Worm (Caenorhabditis elegans): Measurements from ENCODE around the gene F46F2.3.

Gene F46F2.3

ce11 chrX:15274079-15274478 is 14.0 kb upstream of the F46F2.3 start:
- TF ChIP-seq blmp-1 (tag; optimal IDR thresholded peaks at IDR 0.05): peak; percentile 17
- peak; percentile 31 for TF ChIP-seq ham-2 (GFP tag; optimal IDR thresholded peaks at IDR 0.05)
- TF ChIP-seq nhr-237 (tag; optimal IDR thresholded peaks at IDR 0.05): peak; percentile 27
- TF ChIP-seq ces-1 (GFP tag; optimal IDR thresholded peaks at IDR 0.05): no peak
- no peak for TF ChIP-seq elt-1 (tag; optimal IDR thresholded peaks at IDR 0.05; ENCODE audit: borderline replicate concordance, insufficient read depth)
- TF ChIP-seq unc-39 (tag; optimal IDR thresholded peaks at IDR 0.05): no peak
- TF ChIP-seq zip-8 (tag; optimal IDR thresholded peaks at IDR 0.05): no peak
- TF ChIP-seq sem-2 (GFP tag; optimal IDR thresholded peaks at IDR 0.05): peak; percentile 15
- no peak for TF ChIP-seq lin-32 (GFP tag; optimal IDR thresholded peaks at IDR 0.05)
- TF ChIP-seq ceh-43 (GFP tag; optimal IDR thresholded peaks at IDR 0.05): no peak
- TF ChIP-seq sptf-1 (tag; optimal IDR thresholded peaks at IDR 0.05): no peak
- peak; percentile 5 for TF ChIP-seq drap-1 (GFP tag; optimal IDR thresholded peaks at IDR 0.05)
- TF ChIP-seq ztf-11 (tag; optimal IDR thresholded peaks at IDR 0.05): no peak
- no peak for TF ChIP-seq M03D4.4 (tag; optimal IDR thresholded peaks at IDR 0.05)
- TF ChIP-seq unc-120 (tag; optimal IDR thresholded peaks at IDR 0.05; ENCODE audit: poor library complexity, severe bottlenecking): peak; percentile 5

ce11 chrX:15272925-15273324 is 12.8 kb upstream of the F46F2.3 start:
- no peak for TF ChIP-seq unc-39 (tag; optimal IDR thresholded peaks at IDR 0.05)
- no peak for TF ChIP-seq cnd-1 (tag; optimal IDR thresholded peaks at IDR 0.05)
- TF ChIP-seq nhr-2 (tag; optimal IDR thresholded peaks at IDR 0.05): no peak
- TF ChIP-seq lsy-2 (tag; optimal IDR thresholded peaks at IDR 0.05): no peak
- TF ChIP-seq nhr-237 (tag; optimal IDR thresholded peaks at IDR 0.05): no peak
- TF ChIP-seq pha-4 (tag; optimal IDR thresholded peaks at IDR 0.05): no peak
- TF ChIP-seq blmp-1 (tag; optimal IDR thresholded peaks at IDR 0.05): no peak
- no peak for TF ChIP-seq nhr-28 (tag; optimal IDR thresholded peaks at IDR 0.05)
- no peak for TF ChIP-seq flh-1 (GFP tag; optimal IDR thresholded peaks at IDR 0.05)
- TF ChIP-seq mab-5 (tag; optimal IDR thresholded peaks at IDR 0.05): no peak
- TF ChIP-seq ceh-39 (tag; optimal IDR thresholded peaks at IDR 0.05): no peak

DNA sequence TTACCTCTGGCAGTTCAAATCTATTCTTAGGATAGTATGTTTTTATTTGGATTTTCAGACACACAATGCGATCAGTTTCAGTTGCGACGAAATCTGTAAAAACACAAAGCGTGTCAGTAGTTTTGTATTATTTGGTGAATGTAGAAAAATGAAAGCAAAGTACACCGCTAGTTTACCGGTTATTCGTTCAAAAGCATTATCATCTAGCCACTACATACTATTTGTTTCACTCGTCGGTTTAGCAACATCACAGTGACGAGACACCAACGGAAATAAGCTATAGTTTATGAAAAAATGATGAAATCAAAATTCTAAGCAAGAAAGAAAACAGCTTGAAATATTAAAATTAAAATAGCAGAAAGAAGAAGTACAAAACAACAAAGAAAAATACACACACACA is 10.6 kb upstream of the F46F2.3 start:
- TF ChIP-seq mls-2 (tag; optimal IDR thresholded peaks at IDR 0.05) (no peak), unc-39 (tag; optimal IDR thresholded peaks at IDR 0.05) (no peak), nhr-28 (tag; optimal IDR thresholded peaks at IDR 0.05) (no peak), nhr-76 (tag; optimal IDR thresholded peaks at IDR 0.05) (no peak), elt-1 (tag; optimal IDR thresholded peaks at IDR 0.05; ENCODE audit: borderline replicate concordance, insufficient read depth) (no peak), ceh-83 (GFP tag; optimal IDR thresholded peaks at IDR 0.05) (no peak)

ce11 chrX:15268461-15268860 is 8.4 kb upstream of the F46F2.3 start:
- TF ChIP-seq nhr-2 (tag; optimal IDR thresholded peaks at IDR 0.05) (no peak), lsy-2 (tag; optimal IDR thresholded peaks at IDR 0.05) (no peak), unc-39 (tag; optimal IDR thresholded peaks at IDR 0.05) (no peak), drap-1 (GFP tag; optimal IDR thresholded peaks at IDR 0.05) (no peak), cnd-1 (tag; optimal IDR thresholded peaks at IDR 0.05) (no peak), mep-1 (tag; optimal IDR thresholded peaks at IDR 0.05) (no peak), nhr-28 (tag; optimal IDR thresholded peaks at IDR 0.05) (no peak), ztf-11 (tag; optimal IDR thresholded peaks at IDR 0.05) (no peak), unc-120 (tag; optimal IDR thresholded peaks at IDR 0.05; ENCODE audit: poor library complexity, severe bottlenecking) (no peak), unc-62 (GFP tag; optimal IDR thresholded peaks at IDR 0.05) (no peak), mab-5 (tag; optimal IDR thresholded peaks at IDR 0.05) (no peak), ham-2 (GFP tag; optimal IDR thresholded peaks at IDR 0.05) (no peak), elt-1 (tag; optimal IDR thresholded peaks at IDR 0.05; ENCODE audit: borderline replicate concordance, insufficient read depth) (no peak), M03D4.4 (tag; optimal IDR thresholded peaks at IDR 0.05) (no peak), nhr-237 (tag; optimal IDR thresholded peaks at IDR 0.05) (no peak), hlh-1 (tag; optimal IDR thresholded peaks at IDR 0.05) (no peak), ceh-39 (tag; optimal IDR thresholded peaks at IDR 0.05) (no peak), sem-2 (GFP tag; optimal IDR thresholded peaks at IDR 0.05) (no peak)

DNA sequence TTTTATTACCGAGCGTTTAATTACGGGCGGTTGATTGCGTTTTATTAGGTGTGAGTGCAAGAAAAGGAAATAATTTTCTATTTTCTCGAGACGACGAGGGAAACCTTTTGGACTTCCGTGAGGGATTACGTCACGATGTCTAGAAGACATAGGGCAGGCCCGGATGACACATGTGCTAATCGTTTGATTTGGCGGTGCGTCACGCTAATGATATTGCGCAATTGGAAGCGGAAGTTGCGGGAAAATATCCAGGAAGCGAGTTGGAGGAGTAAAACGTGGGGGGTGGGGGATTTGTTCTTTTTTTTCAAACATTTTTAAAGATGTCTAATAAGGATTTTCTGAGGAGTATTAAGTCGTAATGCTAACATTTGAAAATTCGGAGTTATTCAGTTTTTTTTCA is 4.5 kb upstream of the F46F2.3 start:
- no peak for TF ChIP-seq flh-1 (GFP tag; optimal IDR thresholded peaks at IDR 0.05)
- no peak for TF ChIP-seq unc-120 (tag; optimal IDR thresholded peaks at IDR 0.05; ENCODE audit: poor library complexity, severe bottlenecking)
- no peak for TF ChIP-seq ceh-83 (GFP tag; optimal IDR thresholded peaks at IDR 0.05)
- TF ChIP-seq hlh-1 (tag; optimal IDR thresholded peaks at IDR 0.05): no peak
- TF ChIP-seq ztf-11 (tag; optimal IDR thresholded peaks at IDR 0.05): no peak
- TF ChIP-seq sem-2 (GFP tag; optimal IDR thresholded peaks at IDR 0.05): no peak
- no peak for TF ChIP-seq elt-3 (tag; optimal IDR thresholded peaks at IDR 0.05)
- TF ChIP-seq unc-62 (GFP tag; optimal IDR thresholded peaks at IDR 0.05): no peak
- TF ChIP-seq nhr-2 (tag; optimal IDR thresholded peaks at IDR 0.05): peak; percentile 66
- no peak for TF ChIP-seq drap-1 (GFP tag; optimal IDR thresholded peaks at IDR 0.05)
- no peak for TF ChIP-seq unc-39 (tag; optimal IDR thresholded peaks at IDR 0.05)
- TF ChIP-seq ham-2 (GFP tag; optimal IDR thresholded peaks at IDR 0.05): no peak
- no peak for TF ChIP-seq mab-5 (tag; optimal IDR thresholded peaks at IDR 0.05)
- no peak for TF ChIP-seq nhr-28 (tag; optimal IDR thresholded peaks at IDR 0.05)
- no peak for TF ChIP-seq ceh-39 (tag; optimal IDR thresholded peaks at IDR 0.05)
- no peak for TF ChIP-seq bed-3 (GFP tag; optimal IDR thresholded peaks at IDR 0.05)
- peak; percentile 89 for TF ChIP-seq zip-8 (tag; optimal IDR thresholded peaks at IDR 0.05)
